Fruit fly (Drosophila melanogaster) whole organism, embryonic: ENCODE data around the gene Kdm3.
A peak's percentile ranks its signal among the peaks of the same experiment; 100 is the strongest.

Experiments
- Atf6 ChIP-seq: fragments of 200-800 bp; sonication (Bioruptor generic); IDR thresholded peaks from 2 replicates; pipeline ENCODE4 v1.3.6; 2022; ENCODE audit warnings: missing biosample characterization, missing genetic modification characterization
- CG10147 ChIP-seq: fragments of 200-800 bp; sonication (Bioruptor generic); optimal IDR thresholded peaks from 2 replicates; lab custom pipeline; 2019; ENCODE audit warnings: missing biosample characterization, mild to moderate bottlenecking, missing genetic modification characterization, moderate library complexity
- CG11398 ChIP-seq: fragments of 200-800 bp; sonication (Bioruptor generic); optimal IDR thresholded peaks from 2 replicates; lab custom pipeline; 2016; ENCODE audit warnings: missing biosample characterization, missing genetic modification characterization
- CG12155 ChIP-seq: fragments of 200-800 bp; sonication (Bioruptor generic); optimal IDR thresholded peaks from 3 replicates; lab custom pipeline; 2016; ENCODE audit warnings: missing biosample characterization, missing genetic modification characterization
- CG12219 ChIP-seq: fragments of 200-800 bp; sonication (Bioruptor generic); optimal IDR thresholded peaks from 3 replicates; lab custom pipeline; 2018; ENCODE audit warnings: missing biosample characterization, mild to moderate bottlenecking, missing genetic modification characterization
- CG12299 ChIP-seq: fragments of 200-800 bp; sonication (Bioruptor generic); optimal IDR thresholded peaks from 2 replicates; lab custom pipeline; 2018; ENCODE audit warnings: missing biosample characterization, mild to moderate bottlenecking, missing genetic modification characterization
- CG13123 ChIP-seq: fragments of 200-800 bp; sonication (Bioruptor generic); optimal IDR thresholded peaks from 2 replicates; lab custom pipeline; 2016; ENCODE audit warnings: missing biosample characterization, missing genetic modification characterization
- CG13424 ChIP-seq: fragments of 200-800 bp; sonication (Bioruptor generic); optimal IDR thresholded peaks from 2 replicates; lab custom pipeline; 2019; ENCODE audit warnings: missing biosample characterization, mild to moderate bottlenecking, missing genetic modification characterization, moderate library complexity
- CG17802 ChIP-seq: fragments of 200-800 bp; sonication (Bioruptor generic); optimal IDR thresholded peaks from 2 replicates; lab custom pipeline; 2018; ENCODE audit warnings: missing biosample characterization, mild to moderate bottlenecking, missing genetic modification characterization, moderate library complexity
- CG2199 ChIP-seq: fragments of 200-800 bp; sonication (Bioruptor generic); IDR thresholded peaks from 3 replicates; pipeline ENCODE4 v1.3.6; 2022; ENCODE audit warnings: missing biosample characterization, missing genetic modification characterization
- CG30403 ChIP-seq: fragments of 200-800 bp; sonication (Bioruptor generic); optimal IDR thresholded peaks from 3 replicates; lab custom pipeline; 2016; ENCODE audit warnings: missing biosample characterization, missing genetic modification characterization
- CG32772 ChIP-seq: fragments of 200-800 bp; sonication (Bioruptor generic); IDR thresholded peaks from 2 replicates; pipeline ENCODE4 v1.3.6; 2022; ENCODE audit warnings: missing biosample characterization, missing genetic modification characterization
- CG34224 ChIP-seq: fragments of 200-800 bp; sonication (Bioruptor generic); IDR thresholded peaks from 3 replicates; pipeline ENCODE4 v1.3.6; 2022; ENCODE audit warnings: missing biosample characterization, missing genetic modification characterization; ENCODE audit not compliant: partially characterized antibody
- CG4424 ChIP-seq: fragments of 200-800 bp; sonication (Bioruptor generic); optimal IDR thresholded peaks from 3 replicates; lab custom pipeline; 2016; ENCODE audit warnings: missing biosample characterization, missing genetic modification characterization
- CG6254 ChIP-seq: fragments of 200-800 bp; sonication (Bioruptor generic); optimal IDR thresholded peaks from 3 replicates; lab custom pipeline; 2017; ENCODE audit warnings: mild to moderate bottlenecking, missing biosample characterization, missing genetic modification reagents, missing genetic modification characterization
- CG6683 ChIP-seq: fragments of 200-800 bp; sonication (Bioruptor generic); optimal IDR thresholded peaks from 2 replicates; lab custom pipeline; 2017; ENCODE audit warnings: missing biosample characterization, mild to moderate bottlenecking, missing genetic modification characterization, missing genetic modification reagents
- CG7271 ChIP-seq: fragments of 200-800 bp; sonication (Bioruptor generic); optimal IDR thresholded peaks from 2 replicates; lab custom pipeline; 2018; ENCODE audit warnings: missing biosample characterization, mild to moderate bottlenecking, missing genetic modification characterization, moderate library complexity
- D ChIP-seq, 2 experiments: fragments of 200-800 bp in 1 of 2; fragments of >200 bp in 1 of 2; sonication (Bioruptor generic) in 1 of 2; optimal IDR thresholded peaks; 2 replicates in 1 of 2; 3 replicates in 1 of 2; lab custom pipeline; 2017; ENCODE audit warnings: mild to moderate bottlenecking in 1 of 2, missing biosample characterization in 1 of 2, missing genetic modification characterization in 1 of 2, missing genetic modification reagents in 1 of 2
- D19B ChIP-seq: fragments of 200-800 bp; sonication (Bioruptor generic); optimal IDR thresholded peaks from 2 replicates; lab custom pipeline; 2017; ENCODE audit warnings: missing biosample characterization, mild to moderate bottlenecking, missing genetic modification characterization
- HLHmδ ChIP-seq: fragments of 200-800 bp; sonication (Bioruptor generic); optimal IDR thresholded peaks from 2 replicates; lab custom pipeline; 2018; ENCODE audit warnings: missing biosample characterization, mild to moderate bottlenecking, missing genetic modification characterization, moderate library complexity
- Hmr ChIP-seq: fragments of 200-800 bp; sonication (Bioruptor generic); optimal IDR thresholded peaks from 3 replicates; lab custom pipeline; 2017; ENCODE audit warnings: mild to moderate bottlenecking, missing biosample characterization, missing genetic modification reagents, missing genetic modification characterization
- Hsf ChIP-seq: fragments of 200-800 bp; sonication (Bioruptor generic); optimal IDR thresholded peaks from 3 replicates; lab custom pipeline; 2016; ENCODE audit warnings: missing biosample characterization, missing genetic modification characterization
- MBD-R2 ChIP-seq: fragments of 200-800 bp; sonication (Bioruptor generic); IDR thresholded peaks from 2 replicates; pipeline ENCODE4 v1.3.6; 2022; ENCODE audit warnings: missing biosample characterization, missing genetic modification characterization
- Mrtf ChIP-seq: fragments of 200-800 bp; sonication (Bioruptor generic); IDR thresholded peaks from 3 replicates; pipeline ENCODE4 v1.3.6; 2022; ENCODE audit warnings: missing biosample characterization, missing genetic modification characterization
- NC2α ChIP-seq: fragments of 200-800 bp; sonication (Bioruptor generic); optimal IDR thresholded peaks from 2 replicates; lab custom pipeline; 2016; ENCODE audit warnings: missing biosample characterization, missing genetic modification characterization
- Ravus ChIP-seq: fragments of 200-800 bp; sonication (Bioruptor generic); IDR thresholded peaks from 2 replicates; pipeline ENCODE4 v1.3.6; 2022; ENCODE audit warnings: missing biosample characterization, missing genetic modification characterization
- Six4 ChIP-seq: fragments of 200-800 bp; sonication (Bioruptor generic); optimal IDR thresholded peaks from 2 replicates; lab custom pipeline; 2016; ENCODE audit warnings: missing biosample characterization, missing genetic modification characterization
- Vsx1 ChIP-seq: fragments of 200-800 bp; sonication (Bioruptor generic); optimal IDR thresholded peaks from 2 replicates; lab custom pipeline; 2017; ENCODE audit warnings: missing biosample characterization, mild to moderate bottlenecking, missing genetic modification characterization, missing genetic modification reagents
- abd-A ChIP-seq: fragments of 200-800 bp; sonication (Bioruptor generic); optimal IDR thresholded peaks from 3 replicates; lab custom pipeline; 2019; ENCODE audit warnings: missing biosample characterization, mild to moderate bottlenecking, missing genetic modification characterization, moderate library complexity
- amos ChIP-seq: fragments of 200-800 bp; sonication (Bioruptor generic); IDR thresholded peaks from 2 replicates; pipeline ENCODE4 v1.3.6; 2022; ENCODE audit warnings: missing biosample characterization, missing genetic modification characterization; ENCODE audit not compliant: partially characterized antibody
- ara ChIP-seq: fragments of 200-800 bp; sonication (Bioruptor generic); IDR thresholded peaks from 2 replicates; pipeline ENCODE4 v1.3.6; 2022; ENCODE audit warnings: missing biosample characterization, missing genetic modification characterization
- bbx ChIP-seq: fragments of 200-800 bp; sonication (Bioruptor generic); IDR thresholded peaks from 2 replicates; pipeline ENCODE4 v1.3.6; 2022; ENCODE audit warnings: missing biosample characterization, missing genetic modification characterization; ENCODE audit not compliant: partially characterized antibody
- br ChIP-seq: fragments of >200 bp; optimal IDR thresholded peaks from 2 replicates; lab custom pipeline; 2017
- chinmo ChIP-seq: fragments of 200-800 bp; sonication (Bioruptor generic); IDR thresholded peaks from 4 replicates; pipeline ENCODE4 v1.3.6; 2022; ENCODE audit warnings: missing biosample characterization, missing genetic modification characterization; ENCODE audit not compliant: partially characterized antibody
- emc ChIP-seq: fragments of 200-800 bp; sonication (Bioruptor generic); optimal IDR thresholded peaks from 2 replicates; lab custom pipeline; 2016; ENCODE audit warnings: missing biosample characterization, missing genetic modification characterization
- fd102C ChIP-seq: fragments of 200-800 bp; sonication (Bioruptor generic); optimal IDR thresholded peaks from 2 replicates; lab custom pipeline; 2018; ENCODE audit warnings: missing biosample characterization, mild to moderate bottlenecking, missing genetic modification characterization, moderate library complexity
- gfzf ChIP-seq: fragments of 200-800 bp; sonication (Bioruptor generic); optimal IDR thresholded peaks from 2 replicates; lab custom pipeline; 2016; ENCODE audit warnings: missing biosample characterization, mild to moderate bottlenecking, missing genetic modification characterization, moderate library complexity
- her ChIP-seq: fragments of 200-800 bp; sonication (Bioruptor generic); optimal IDR thresholded peaks from 2 replicates; lab custom pipeline; 2016; ENCODE audit warnings: missing biosample characterization, missing genetic modification characterization
- kni ChIP-seq: fragments of 200-800 bp; sonication (Bioruptor generic); optimal IDR thresholded peaks from 3 replicates; lab custom pipeline; 2017; ENCODE audit warnings: mild to moderate bottlenecking, missing biosample characterization, missing genetic modification reagents, missing genetic modification characterization
- knrl ChIP-seq: fragments of 200-800 bp; sonication (Bioruptor generic); IDR thresholded peaks from 3 replicates; pipeline ENCODE4 v1.3.6; 2022; ENCODE audit warnings: missing biosample characterization, missing genetic modification characterization; ENCODE audit not compliant: partially characterized antibody
- lov ChIP-seq, 2 experiments: fragments of 200-800 bp in 1 of 2; fragments of >200 bp in 1 of 2; sonication (Bioruptor generic) in 1 of 2; IDR thresholded peaks in 1 of 2; optimal IDR thresholded peaks in 1 of 2; 2 replicates in 1 of 2; 3 replicates in 1 of 2; pipeline versions ENCODE4 v1.3.6 to Lab custom; 2017 to 2022; ENCODE audit warnings: missing biosample characterization in 1 of 2, missing genetic modification characterization in 1 of 2
- pros ChIP-seq: fragments of 200-800 bp; sonication (Bioruptor generic); optimal IDR thresholded peaks from 3 replicates; lab custom pipeline; 2019; ENCODE audit warnings: missing biosample characterization, mild to moderate bottlenecking, missing genetic modification characterization, moderate library complexity
- sens-2 ChIP-seq: fragments of 200-800 bp; sonication (Bioruptor generic); IDR thresholded peaks from 2 replicates; pipeline ENCODE4 v1.3.6; 2022; ENCODE audit warnings: missing biosample characterization, missing genetic modification characterization
- sna ChIP-seq: fragments of 200-800 bp; sonication (Bioruptor generic); IDR thresholded peaks from 2 replicates; pipeline ENCODE4 v1.3.6; 2022; ENCODE audit warnings: missing biosample characterization, missing genetic modification characterization; ENCODE audit not compliant: partially characterized antibody
- tio ChIP-seq: fragments of 200-800 bp; sonication (Bioruptor generic); optimal IDR thresholded peaks from 2 replicates; lab custom pipeline; 2017; ENCODE audit warnings: missing biosample characterization, missing genetic modification characterization, inconsistent platforms
- tx ChIP-seq: fragments of 200-800 bp; sonication (Bioruptor generic); optimal IDR thresholded peaks from 2 replicates; lab custom pipeline; 2016; ENCODE audit warnings: missing biosample characterization, missing genetic modification characterization

Kdm3 gene

DNA sequence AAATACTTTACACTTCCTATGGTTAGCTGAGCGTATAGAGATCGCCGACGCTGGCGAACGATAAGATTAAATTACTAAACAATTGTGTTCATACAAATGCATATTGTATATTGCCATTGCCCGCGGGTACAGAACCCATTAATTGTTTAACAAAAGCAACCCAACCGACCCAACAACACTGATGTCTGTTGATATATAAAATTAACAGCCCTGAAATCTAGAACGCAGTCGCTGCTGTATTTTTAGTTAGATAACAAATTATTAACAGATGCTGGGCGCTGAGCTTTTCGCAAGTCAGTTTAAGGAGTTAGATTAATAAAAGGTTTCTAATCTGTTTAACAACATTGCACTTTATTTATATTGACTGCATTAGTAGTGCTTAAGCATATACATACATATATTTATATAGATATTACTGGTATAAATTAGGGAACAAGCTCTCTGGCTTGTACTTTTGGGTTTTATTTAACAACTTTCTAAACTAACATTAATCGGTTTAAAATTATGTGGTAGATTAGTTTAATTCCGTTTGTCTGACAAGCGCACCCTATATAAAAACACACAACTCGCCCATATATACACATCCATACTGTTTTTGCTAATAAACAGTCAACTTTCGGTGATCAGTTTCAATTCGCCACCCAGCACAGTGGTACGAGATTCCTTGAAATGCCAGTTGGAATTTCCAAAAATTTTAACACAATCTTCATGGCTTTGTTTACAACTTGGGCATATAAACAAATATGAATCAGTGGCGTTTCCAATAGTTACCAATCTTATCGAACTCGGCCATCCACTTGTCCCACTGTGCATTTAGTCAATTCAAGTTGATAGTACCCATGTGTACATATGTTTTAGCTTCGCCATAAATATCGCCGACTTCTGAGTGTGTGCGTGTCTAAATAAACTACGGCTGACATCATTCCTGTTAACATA, 12.4 kb downstream of the Kdm3 start (continued):
- no peak; the same call in 1 of the 2 replicates for TF ChIP-seq bbx (GFP tag; lab: Robert Waterston, UW)
- TF ChIP-seq CG12155 (GFP tag; lab: Kevin White, UChicago), result peak; percentile 70
- TF ChIP-seq fd102C (GFP tag; lab: Kevin White, UChicago), result no peak
- no peak for TF ChIP-seq Vsx1
- TF ChIP-seq pros (GFP tag; lab: Kevin White, UChicago), result no peak
- no peak for TF ChIP-seq sna (GFP tag; lab: Robert Waterston, UW)
- TF ChIP-seq CG17802 (tag; lab: Kevin White, UChicago), result peak; percentile 64
- no peak for TF ChIP-seq abd-A (tag; lab: Kevin White, UChicago)
- TF ChIP-seq CG34224 (GFP tag; lab: Robert Waterston, UW), result no peak
- TF ChIP-seq ara (GFP tag; lab: Robert Waterston, UW), result peak; percentile 74
- peak; percentile 90 for TF ChIP-seq CG2199 (GFP tag; lab: Robert Waterston, UW)
- TF ChIP-seq CG12299 (tag; lab: Kevin White, UChicago), result peak; percentile 66
- peak; percentile 82 for TF ChIP-seq Six4
- TF ChIP-seq CG7271, result peak; percentile 17
- peak; percentile 95 for TF ChIP-seq Hmr (GFP tag; lab: Kevin White, UChicago)
- TF ChIP-seq HLHmδ, result no peak
- peak; percentile 69 for TF ChIP-seq tx (GFP tag; lab: Kevin White, UChicago)
- peak; percentile 87 for TF ChIP-seq Atf6 (GFP tag; lab: Robert Waterston, UW)
- TF ChIP-seq CG30403 (GFP tag; lab: Kevin White, UChicago), result peak; percentile 85
- TF ChIP-seq sens-2 (GFP tag; lab: Robert Waterston, UW), result peak; percentile 72
- TF ChIP-seq MBD-R2 (GFP tag; lab: Robert Waterston, UW), result peak; percentile 88
- TF ChIP-seq gfzf (GFP tag; lab: Kevin White, UChicago), result no peak
- peak; percentile 81 for TF ChIP-seq Hsf (GFP tag; lab: Kevin White, UChicago)
- TF ChIP-seq D19B (GFP tag; lab: Kevin White, UChicago), result peak; percentile 87
- TF ChIP-seq CG32772 (GFP tag; lab: Robert Waterston, UW), result peak; percentile 87
- peak; percentile 21; the same call in 1 of the 3 replicates for TF ChIP-seq knrl (GFP tag; lab: Robert Waterston, UW)
- peak; percentile 84 for TF ChIP-seq Ravus (GFP tag; lab: Robert Waterston, UW)
- peak; percentile 84 for TF ChIP-seq CG10147 (GFP tag; lab: Kevin White, UChicago)
- no peak for TF ChIP-seq D (optimal IDR thresholded peaks at IDR 0.05; lab: Kevin White, UChicago)
- TF ChIP-seq D (GFP tag; optimal IDR thresholded peaks at IDR 0.05; lab: Kevin White, UChicago), result peak; percentile 67
- TF ChIP-seq CG11398 (GFP tag; lab: Kevin White, UChicago), result peak; percentile 67
- no peak for TF ChIP-seq lov (optimal IDR thresholded peaks at IDR 0.05; lab: Kevin White, UChicago)
- TF ChIP-seq lov (GFP tag; IDR thresholded peaks at IDR 0.05; lab: Robert Waterston, UW), result peak; percentile 43; the same call in 1 of the 3 replicates
- TF ChIP-seq CG6254 (GFP tag; lab: Kevin White, UChicago), result peak; percentile 65
- peak; percentile 63 for TF ChIP-seq CG13424 (tag; lab: Kevin White, UChicago)
- no peak for TF ChIP-seq amos (GFP tag; lab: Robert Waterston, UW)
- TF ChIP-seq kni, result no peak
- TF ChIP-seq chinmo (GFP tag; lab: Robert Waterston, UW), result peak; percentile 83; the same call in 3 of the 4 replicates
- TF ChIP-seq CG4424, result peak; percentile 84
- TF ChIP-seq her (GFP tag; lab: Kevin White, UChicago), result peak; percentile 94
- TF ChIP-seq CG12219 (GFP tag; lab: Kevin White, UChicago), result peak; percentile 80
- peak; percentile 88 for TF ChIP-seq Mrtf (GFP tag; lab: Robert Waterston, UW)
- peak; percentile 48 for TF ChIP-seq CG13123
- TF ChIP-seq CG6683 (GFP tag; lab: Kevin White, UChicago), result peak; percentile 86
- peak; percentile 21 for TF ChIP-seq NC2α (GFP tag; lab: Kevin White, UChicago)
- TF ChIP-seq emc (GFP tag; lab: Kevin White, UChicago), result peak; percentile 88
- TF ChIP-seq tio, result peak; percentile 75
- TF ChIP-seq br (lab: Kevin White, UChicago), result no peak
